Worm (Caenorhabditis elegans): ENCODE data around the gene C02B8.12.

Gene C02B8.12

ce11 chrX:8078899-8079298 lies 44.3 kb downstream of the C02B8.12 start:
- TF ChIP-seq ztf-22 (GFP tag; optimal IDR thresholded peaks at IDR 0.05) (no peak), rcor-1 (GFP tag; IDR thresholded peaks at IDR 0.05) (no peak), ekl-4 (GFP tag; IDR thresholded peaks at IDR 0.05) (no peak), sdz-38 (tag; optimal IDR thresholded peaks at IDR 0.05) (no peak), gei-17 (GFP tag; optimal IDR thresholded peaks at IDR 0.05) (no peak), lsy-27 (tag; optimal IDR thresholded peaks at IDR 0.05; ENCODE audit: borderline replicate concordance, insufficient read depth) (no peak), ceh-100 (GFP tag; IDR thresholded peaks at IDR 0.05) (no peak), Y56A3A.18 (GFP tag; IDR thresholded peaks at IDR 0.05) (no peak), dpl-1 (GFP tag; optimal IDR thresholded peaks at IDR 0.05) (no peak), B0261.1 (tag; optimal IDR thresholded peaks at IDR 0.05) (no peak), nfya-2 (GFP tag; IDR thresholded peaks at IDR 0.05) (no peak), bed-2 (GFP tag; IDR thresholded peaks at IDR 0.05) (no peak), lin-54 (GFP tag; optimal IDR thresholded peaks at IDR 0.05) (no peak), snpc-3.4 (tag; optimal IDR thresholded peaks at IDR 0.05) (no peak), lir-1 (GFP tag; conservative IDR thresholded peaks at IDR 0.05) (no peak), ztf-18 (tag; optimal IDR thresholded peaks at IDR 0.05) (no peak), bed-1 (GFP tag; IDR thresholded peaks at IDR 0.05) (no peak), pbrm-1 (GFP tag; IDR thresholded peaks at IDR 0.05) (no peak)

- TF ChIP-seq nhr-80 (tag; optimal IDR thresholded peaks at IDR 0.05) (peak; percentile 54), ccch-3 (GFP tag; optimal IDR thresholded peaks at IDR 0.05) (no peak), lin-40 (tag; optimal IDR thresholded peaks at IDR 0.05) (no peak), ZK185.1 (tag; optimal IDR thresholded peaks at IDR 0.05; ENCODE audit: poor library complexity, severe bottlenecking) (no peak)
Measured at ce11 chrX:8078374-8078773, 44.8 kb downstream of the C02B8.12 start.

- TF ChIP-seq Y56A3A.18 (GFP tag; IDR thresholded peaks at IDR 0.05) (no peak), ets-4 (GFP tag; optimal IDR thresholded peaks at IDR 0.05) (no peak), zfh-2 (GFP tag; conservative IDR thresholded peaks at IDR 0.05) (no peak), lin-35 (GFP tag; optimal IDR thresholded peaks at IDR 0.05) (no peak), ama-1 (optimal IDR thresholded peaks at IDR 0.05) (no peak), ama-1 (GFP tag; optimal IDR thresholded peaks at IDR 0.05) (no peak), F23B12.7 (tag; optimal IDR thresholded peaks at IDR 0.05; ENCODE audit: insufficient read depth) (no peak), K11D2.4 (GFP tag; IDR thresholded peaks at IDR 0.05) (no peak), B0019.2 (GFP tag; conservative IDR thresholded peaks at IDR 0.05) (no peak), snpc-3.4 (tag; optimal IDR thresholded peaks at IDR 0.05) (no peak), ztf-3 (GFP tag; optimal IDR thresholded peaks at IDR 0.05) (no peak), snpc-4 (GFP tag; optimal IDR thresholded peaks at IDR 0.05) (no peak), snpc-4 (tag; optimal IDR thresholded peaks at IDR 0.05) (no peak), let-526 (GFP tag; IDR thresholded peaks at IDR 0.05) (no peak), bed-2 (GFP tag; IDR thresholded peaks at IDR 0.05) (no peak), hlh-12 (tag; optimal IDR thresholded peaks at IDR 0.05) (no peak), ceh-100 (GFP tag; IDR thresholded peaks at IDR 0.05) (no peak), snpc-1.1 (tag; optimal IDR thresholded peaks at IDR 0.05; ENCODE audit: insufficient read depth) (no peak), hmg-20 (GFP tag; IDR thresholded peaks at IDR 0.05) (no peak)
Measured at ce11 chrX:8077748-8078147, 45.4 kb downstream of the C02B8.12 start, which contains the start of gene C46F2.1. C46F2.1 (plus strand) TSS chrX:8078048.

Data from whole organism, young adult.